Worm (Caenorhabditis elegans): ENCODE results near the gene srw-90.

The srw-90 gene

DNA sequence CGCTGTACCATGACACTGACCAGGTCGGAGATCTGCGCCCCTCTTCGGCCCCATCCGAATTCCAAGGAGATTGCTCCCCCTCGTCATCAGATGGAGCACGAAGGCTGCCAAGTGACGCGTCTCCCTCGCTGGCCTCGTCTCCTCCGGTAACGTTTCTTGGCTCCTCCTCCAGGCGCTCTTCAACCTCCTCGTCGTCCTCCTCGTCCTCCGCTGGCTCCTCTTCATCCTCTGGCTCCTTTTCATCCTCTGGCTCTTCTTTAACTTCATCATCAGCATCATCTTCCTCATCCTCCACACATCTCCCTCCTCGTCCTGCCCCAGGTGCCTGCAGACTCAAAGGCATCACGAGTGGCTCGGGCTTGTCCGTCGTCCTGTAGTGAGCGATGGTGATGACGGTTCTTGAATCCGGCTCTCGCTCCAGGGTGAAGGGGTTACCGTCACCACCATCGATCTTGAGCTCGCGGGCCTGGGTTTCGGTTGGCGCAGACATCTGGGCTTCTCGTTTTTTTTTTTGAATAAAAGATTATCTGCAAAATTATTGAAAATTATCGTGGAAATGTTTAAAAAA is 2.5 kb upstream of the srw-90 start:
- TF ChIP-seq nhr-76 (tag; optimal IDR thresholded peaks at IDR 0.05) (no peak), hlh-1 (tag; optimal IDR thresholded peaks at IDR 0.05) (no peak), M03D4.4 (tag; optimal IDR thresholded peaks at IDR 0.05) (no peak), ces-1 (GFP tag; optimal IDR thresholded peaks at IDR 0.05) (no peak), nhr-28 (tag; optimal IDR thresholded peaks at IDR 0.05) (no peak), bed-3 (GFP tag; optimal IDR thresholded peaks at IDR 0.05) (no peak), unc-120 (tag; optimal IDR thresholded peaks at IDR 0.05; ENCODE audit: poor library complexity, severe bottlenecking) (no peak), sem-2 (GFP tag; optimal IDR thresholded peaks at IDR 0.05) (no peak), unc-39 (tag; optimal IDR thresholded peaks at IDR 0.05) (no peak), ceh-39 (tag; optimal IDR thresholded peaks at IDR 0.05) (no peak), mls-2 (tag; optimal IDR thresholded peaks at IDR 0.05) (no peak)

DNA sequence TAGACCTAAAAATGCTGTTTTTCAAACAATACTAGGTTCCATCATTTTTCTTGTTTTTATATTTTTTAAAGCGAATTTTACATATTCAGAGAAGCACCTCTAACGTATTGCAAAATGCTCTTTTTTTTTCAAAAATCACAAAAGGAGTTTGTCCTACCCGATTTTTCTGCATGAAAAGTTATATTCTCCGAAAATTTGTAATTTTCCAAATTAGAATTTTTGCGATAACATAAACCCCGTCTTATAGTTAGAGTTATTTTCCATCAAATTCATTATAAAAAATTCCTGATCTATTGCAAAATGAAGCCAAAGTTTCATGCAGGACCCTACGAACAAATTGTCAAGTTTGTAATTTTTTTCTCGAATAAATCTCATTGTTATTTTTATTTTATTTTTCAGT is 6.6 kb downstream of the srw-90 start, which contains the start of gene srw-99:
Gene srw-99, plus strand, starts transcription at position 301 of the 400 bp plus-strand sequence.
- TF ChIP-seq nhr-237 (tag; optimal IDR thresholded peaks at IDR 0.05) (no peak), elt-3 (tag; optimal IDR thresholded peaks at IDR 0.05) (no peak), mls-2 (tag; optimal IDR thresholded peaks at IDR 0.05) (no peak)

DNA sequence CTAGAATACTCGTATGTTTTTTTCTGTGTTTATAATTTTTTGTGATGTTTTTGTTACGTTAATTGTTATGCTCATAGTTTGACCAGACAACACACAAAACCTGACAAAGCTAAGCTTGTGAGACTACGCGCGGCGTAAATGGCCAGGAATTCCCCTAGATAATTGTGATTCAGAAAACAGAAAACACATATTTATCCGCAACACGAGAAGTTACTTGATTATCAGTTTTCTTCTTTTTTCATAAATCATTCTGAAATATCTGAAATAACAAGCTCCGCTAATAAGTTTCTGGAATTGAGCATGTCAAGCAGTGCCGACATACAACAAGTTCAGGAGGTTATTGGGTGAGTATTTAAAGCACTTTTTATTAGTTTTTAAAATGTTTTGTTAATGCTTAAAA is 9.1 kb downstream of the srw-90 start, which contains the start of gene srw-100:
Gene srw-100, plus strand, starts transcription at position 301 of the 400 bp plus-strand sequence.
- TF ChIP-seq sem-2 (GFP tag; optimal IDR thresholded peaks at IDR 0.05) (no peak), lsy-2 (tag; optimal IDR thresholded peaks at IDR 0.05) (no peak), cnd-1 (tag; optimal IDR thresholded peaks at IDR 0.05) (no peak), lin-13 (tag; optimal IDR thresholded peaks at IDR 0.05) (no peak), nhr-76 (tag; optimal IDR thresholded peaks at IDR 0.05) (no peak), nhr-237 (tag; optimal IDR thresholded peaks at IDR 0.05) (no peak)

DNA sequence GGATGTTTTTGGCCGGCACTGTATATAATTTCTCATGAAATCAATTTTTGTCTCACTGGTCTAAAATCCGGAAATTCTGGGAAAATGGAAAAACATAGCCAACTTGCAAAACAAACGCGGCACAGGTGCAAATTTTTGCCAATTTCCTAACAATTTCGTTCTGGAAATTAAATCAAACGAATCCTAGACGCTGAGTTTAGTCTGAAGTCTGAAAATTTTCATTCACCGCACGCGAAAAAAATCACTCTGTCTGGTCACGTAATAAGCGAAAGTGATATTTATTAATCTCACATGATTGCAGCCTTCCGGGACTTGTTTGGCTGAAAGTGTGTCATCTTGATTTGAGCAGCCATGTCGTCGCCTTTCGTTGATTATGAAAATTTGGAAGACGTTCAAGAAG is 15.0 kb downstream of the srw-90 start, which contains the start of gene srw-103:
Gene srw-103, plus strand, starts transcription at position 301 of the 400 bp plus-strand sequence.
- TF ChIP-seq nhr-237 (tag; optimal IDR thresholded peaks at IDR 0.05) (no peak), ceh-43 (GFP tag; optimal IDR thresholded peaks at IDR 0.05) (no peak), flh-1 (GFP tag; optimal IDR thresholded peaks at IDR 0.05) (no peak), nhr-2 (tag; optimal IDR thresholded peaks at IDR 0.05) (no peak), snpc-4 (tag; optimal IDR thresholded peaks at IDR 0.05) (no peak), elt-3 (tag; optimal IDR thresholded peaks at IDR 0.05) (no peak), nhr-12 (tag; optimal IDR thresholded peaks at IDR 0.05) (no peak), mep-1 (tag; optimal IDR thresholded peaks at IDR 0.05) (no peak), zip-8 (tag; optimal IDR thresholded peaks at IDR 0.05) (no peak), lin-32 (GFP tag; optimal IDR thresholded peaks at IDR 0.05) (no peak), hlh-1 (tag; optimal IDR thresholded peaks at IDR 0.05) (no peak), lin-13 (tag; optimal IDR thresholded peaks at IDR 0.05) (no peak), unc-120 (tag; optimal IDR thresholded peaks at IDR 0.05; ENCODE audit: poor library complexity, severe bottlenecking) (no peak), sptf-1 (tag; optimal IDR thresholded peaks at IDR 0.05) (no peak), ces-1 (GFP tag; optimal IDR thresholded peaks at IDR 0.05) (no peak)

DNA sequence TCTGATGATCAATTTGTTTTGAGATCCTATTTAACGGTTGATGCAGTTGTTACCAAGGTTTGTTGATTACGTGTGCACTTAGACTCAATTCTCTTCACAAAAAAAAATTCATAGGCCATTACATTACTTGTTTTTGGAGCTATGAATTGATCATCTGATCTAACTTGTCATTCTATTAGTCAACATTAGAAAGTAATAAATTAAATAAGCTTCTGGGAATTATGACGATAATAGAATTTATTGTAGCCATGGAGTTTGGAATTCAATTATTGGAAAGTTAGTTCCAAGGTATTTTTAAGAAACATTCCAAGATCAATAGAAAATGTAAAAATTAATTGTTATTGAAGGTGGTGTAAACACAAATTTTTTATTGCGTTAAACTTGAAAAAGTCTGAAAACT is 16.4 kb downstream of the srw-90 start:
- no peak for TF ChIP-seq nhr-76 (tag; optimal IDR thresholded peaks at IDR 0.05)
- no peak for TF ChIP-seq drap-1 (GFP tag; optimal IDR thresholded peaks at IDR 0.05)
- no peak for TF ChIP-seq sem-2 (GFP tag; optimal IDR thresholded peaks at IDR 0.05)
- no peak for TF ChIP-seq ceh-39 (tag; optimal IDR thresholded peaks at IDR 0.05)
- TF ChIP-seq bed-3 (GFP tag; optimal IDR thresholded peaks at IDR 0.05), result no peak
- TF ChIP-seq ztf-11 (tag; optimal IDR thresholded peaks at IDR 0.05), result no peak
- TF ChIP-seq unc-39 (tag; optimal IDR thresholded peaks at IDR 0.05), result no peak
- no peak for TF ChIP-seq flh-1 (GFP tag; optimal IDR thresholded peaks at IDR 0.05)
- no peak for TF ChIP-seq lsy-2 (tag; optimal IDR thresholded peaks at IDR 0.05)
- TF ChIP-seq lin-13 (tag; optimal IDR thresholded peaks at IDR 0.05), result no peak
- TF ChIP-seq nhr-28 (tag; optimal IDR thresholded peaks at IDR 0.05), result no peak
- no peak for TF ChIP-seq mls-2 (tag; optimal IDR thresholded peaks at IDR 0.05)
- no peak for TF ChIP-seq zip-8 (tag; optimal IDR thresholded peaks at IDR 0.05)
- TF ChIP-seq lin-32 (GFP tag; optimal IDR thresholded peaks at IDR 0.05), result no peak
- TF ChIP-seq cnd-1 (tag; optimal IDR thresholded peaks at IDR 0.05), result no peak
- no peak for TF ChIP-seq mep-1 (tag; optimal IDR thresholded peaks at IDR 0.05)
- no peak for TF ChIP-seq ham-2 (GFP tag; optimal IDR thresholded peaks at IDR 0.05)
- no peak for TF ChIP-seq nhr-2 (tag; optimal IDR thresholded peaks at IDR 0.05)

DNA sequence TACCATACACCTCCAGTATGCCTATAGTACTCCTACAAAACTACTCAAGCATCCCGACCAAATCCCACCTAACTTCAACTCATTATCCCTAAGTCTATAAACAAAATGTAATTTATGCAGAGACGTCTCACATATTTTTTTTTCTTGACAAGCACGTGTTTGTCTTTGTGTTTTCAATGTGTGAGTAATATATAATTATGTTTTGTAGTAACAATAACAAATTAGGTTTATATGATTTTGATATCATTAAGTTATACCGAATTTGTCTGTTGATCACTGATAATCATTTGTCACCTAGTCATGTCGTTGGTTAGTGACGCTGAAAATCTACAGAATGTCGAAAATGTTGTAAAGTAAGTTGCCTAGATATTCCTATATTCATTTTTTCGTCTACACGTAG is 18.1 kb downstream of the srw-90 start, which contains the start of gene srw-102:
Gene srw-102, plus strand, starts transcription at position 301 of the 400 bp plus-strand sequence.
- TF ChIP-seq ceh-43 (GFP tag; optimal IDR thresholded peaks at IDR 0.05) (no peak), elt-3 (tag; optimal IDR thresholded peaks at IDR 0.05) (no peak), M03D4.4 (tag; optimal IDR thresholded peaks at IDR 0.05) (no peak), drap-1 (GFP tag; optimal IDR thresholded peaks at IDR 0.05) (no peak), mls-2 (tag; optimal IDR thresholded peaks at IDR 0.05) (no peak), nhr-12 (tag; optimal IDR thresholded peaks at IDR 0.05) (no peak), unc-39 (tag; optimal IDR thresholded peaks at IDR 0.05) (no peak), unc-120 (tag; optimal IDR thresholded peaks at IDR 0.05; ENCODE audit: poor library complexity, severe bottlenecking) (no peak), ham-2 (GFP tag; optimal IDR thresholded peaks at IDR 0.05) (no peak), nhr-76 (tag; optimal IDR thresholded peaks at IDR 0.05) (no peak), elt-1 (tag; optimal IDR thresholded peaks at IDR 0.05; ENCODE audit: borderline replicate concordance, insufficient read depth) (no peak), ces-1 (GFP tag; optimal IDR thresholded peaks at IDR 0.05) (no peak), nhr-2 (tag; optimal IDR thresholded peaks at IDR 0.05) (no peak), tbx-8 (GFP tag; optimal IDR thresholded peaks at IDR 0.05) (no peak), ceh-39 (tag; optimal IDR thresholded peaks at IDR 0.05) (no peak), nhr-237 (tag; optimal IDR thresholded peaks at IDR 0.05) (no peak), unc-62 (GFP tag; optimal IDR thresholded peaks at IDR 0.05) (no peak)

Measured in whole organism, mixed stage, embryonic.